Fruit fly (Drosophila melanogaster): ENCODE results near the gene Sf3b5.
A peak's percentile ranks its signal among the peaks of the same experiment; 100 is the strongest.

The Sf3b5 gene

DNA sequence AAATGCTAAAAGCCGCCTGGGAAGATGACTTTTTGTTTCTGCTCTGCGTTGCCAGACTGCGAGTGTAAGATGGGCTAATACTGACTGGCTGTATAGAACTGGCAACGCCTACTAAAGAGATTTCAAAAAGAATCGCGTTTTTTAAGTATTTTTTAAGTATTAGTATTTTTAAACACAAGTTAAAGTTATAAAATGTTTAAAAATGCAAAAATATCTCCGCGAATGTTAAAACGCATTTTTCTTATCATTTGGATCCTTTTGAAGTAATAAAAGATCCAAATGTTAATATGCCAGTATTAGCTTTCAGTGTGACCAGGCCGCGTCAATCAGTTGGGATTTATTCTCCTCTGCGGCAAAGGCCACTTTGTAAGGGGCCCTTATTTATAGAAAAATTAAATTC, 9.0 kb downstream of the Sf3b5 start, which contains the start of the genes Prosbeta3 and Iru (continued):
- no peak for TF ChIP-seq Met (GFP tag; optimal IDR thresholded peaks at IDR 0.05)
- no peak for TF ChIP-seq Ets96B (tag; optimal IDR thresholded peaks at IDR 0.05)
- no peak for TF ChIP-seq CG8319 (GFP tag; optimal IDR thresholded peaks at IDR 0.05)
- no peak for TF ChIP-seq Eip75B (GFP tag; optimal IDR thresholded peaks at IDR 0.05)
- no peak for TF ChIP-seq cyc (GFP tag; optimal IDR thresholded peaks at IDR 0.05)
- TF ChIP-seq CG10669 (GFP tag; optimal IDR thresholded peaks at IDR 0.05): no peak

DNA sequence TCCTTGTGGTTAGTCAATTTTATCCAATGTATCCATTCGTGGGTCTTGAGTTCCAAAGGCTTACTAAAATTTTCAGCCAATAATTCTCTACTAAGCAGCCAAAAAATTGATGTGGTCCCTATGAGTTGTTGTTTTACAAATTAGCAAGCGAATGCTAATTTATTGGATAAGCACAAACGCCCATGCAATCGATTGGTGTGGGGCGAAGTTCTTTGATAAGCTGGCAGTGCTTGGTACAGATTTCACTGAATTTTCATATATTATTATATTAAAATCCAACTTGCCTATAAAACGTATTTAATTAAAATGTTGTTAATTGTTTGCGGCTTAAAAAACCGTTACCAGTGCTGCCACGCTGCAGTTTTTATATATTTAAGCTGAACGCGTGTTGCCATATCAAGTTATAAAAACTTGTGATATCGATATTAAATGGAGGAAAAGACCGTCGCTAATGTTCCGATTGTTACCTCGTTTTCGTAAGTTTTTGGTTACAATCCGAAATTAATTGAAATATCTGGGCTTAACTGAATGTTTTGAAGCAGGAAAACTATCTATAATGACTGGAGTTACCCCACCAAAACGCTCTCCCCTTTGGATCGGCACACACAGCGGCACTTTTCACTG, 11.4 kb downstream of the Sf3b5 start, which contains the start of the genes CG31100 and CG11980:
Gene CG31100, minus strand, starts transcription at position 51 of the 624 bp plus-strand sequence.
Gene CG11980, plus strand, starts transcription at position 418 of the 624 bp plus-strand sequence.
- TF ChIP-seq dsx (GFP tag; optimal IDR thresholded peaks at IDR 0.05; ENCODE audit: poor library complexity, severe bottlenecking) (no peak), CG6276 (GFP tag; optimal IDR thresholded peaks at IDR 0.05) (no peak), Ets21C (GFP tag; optimal IDR thresholded peaks at IDR 0.05) (no peak), fkh (GFP tag; optimal IDR thresholded peaks at IDR 0.05) (peak; percentile 32), CG6854 (GFP tag; optimal IDR thresholded peaks at IDR 0.05) (no peak), topi (GFP tag; optimal IDR thresholded peaks at IDR 0.05) (no peak), CG11902 (GFP tag; optimal IDR thresholded peaks at IDR 0.05) (no peak), OdsH (GFP tag; optimal IDR thresholded peaks at IDR 0.05) (no peak), CG7368 (GFP tag; optimal IDR thresholded peaks at IDR 0.05) (no peak), eg (GFP tag; IDR thresholded peaks at IDR 0.05) (no peak), esn (GFP tag; optimal IDR thresholded peaks at IDR 0.05) (peak; percentile 33), CG1621 (tag; optimal IDR thresholded peaks at IDR 0.05) (no peak), net (GFP tag; optimal IDR thresholded peaks at IDR 0.05) (no peak)

DNA sequence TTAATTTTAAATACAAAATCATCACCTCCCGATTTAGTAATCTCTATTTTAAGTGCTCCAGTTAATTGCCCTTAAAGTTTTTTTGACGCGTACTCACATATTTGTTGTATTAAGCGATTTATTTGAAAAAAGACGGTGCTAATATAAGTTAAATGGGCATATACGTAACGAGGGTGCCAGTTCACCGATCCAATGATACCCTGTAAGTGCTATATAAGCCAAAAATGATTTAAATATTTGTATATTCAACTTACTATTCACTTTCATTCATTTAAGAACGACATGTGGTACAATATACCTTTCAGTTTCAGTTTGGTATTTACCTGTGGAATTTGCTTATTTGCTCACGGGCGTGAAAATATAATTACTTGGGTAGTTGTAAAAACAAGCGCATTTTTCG, 12.6 kb downstream of the Sf3b5 start:
- peak; percentile 19 for TF ChIP-seq fkh (GFP tag; optimal IDR thresholded peaks at IDR 0.05)
- TF ChIP-seq CG7368 (GFP tag; optimal IDR thresholded peaks at IDR 0.05): no peak
- no peak for TF ChIP-seq Sox14 (GFP tag; optimal IDR thresholded peaks at IDR 0.05)
- TF ChIP-seq Eip78C (GFP tag): peak; percentile 6
- TF ChIP-seq CG9139 (GFP tag; optimal IDR thresholded peaks at IDR 0.05): no peak
- TF ChIP-seq CG16779 (tag; optimal IDR thresholded peaks at IDR 0.05): no peak
- no peak for TF ChIP-seq CG4318 (GFP tag; optimal IDR thresholded peaks at IDR 0.05)
- no peak for TF ChIP-seq CG6808 (GFP tag; optimal IDR thresholded peaks at IDR 0.05)
- TF ChIP-seq CG11902 (GFP tag; optimal IDR thresholded peaks at IDR 0.05): no peak
- TF ChIP-seq CG6276 (GFP tag; optimal IDR thresholded peaks at IDR 0.05): no peak
- TF ChIP-seq topi (GFP tag; optimal IDR thresholded peaks at IDR 0.05): peak; percentile 1
- no peak for TF ChIP-seq CG6854 (GFP tag; optimal IDR thresholded peaks at IDR 0.05)
- no peak for TF ChIP-seq cyc (GFP tag; optimal IDR thresholded peaks at IDR 0.05)
- TF ChIP-seq Ets21C (GFP tag; optimal IDR thresholded peaks at IDR 0.05): no peak
- TF ChIP-seq CG10669 (GFP tag; optimal IDR thresholded peaks at IDR 0.05): no peak
- no peak for TF ChIP-seq CG31627 (GFP tag; optimal IDR thresholded peaks at IDR 0.05)

DNA sequence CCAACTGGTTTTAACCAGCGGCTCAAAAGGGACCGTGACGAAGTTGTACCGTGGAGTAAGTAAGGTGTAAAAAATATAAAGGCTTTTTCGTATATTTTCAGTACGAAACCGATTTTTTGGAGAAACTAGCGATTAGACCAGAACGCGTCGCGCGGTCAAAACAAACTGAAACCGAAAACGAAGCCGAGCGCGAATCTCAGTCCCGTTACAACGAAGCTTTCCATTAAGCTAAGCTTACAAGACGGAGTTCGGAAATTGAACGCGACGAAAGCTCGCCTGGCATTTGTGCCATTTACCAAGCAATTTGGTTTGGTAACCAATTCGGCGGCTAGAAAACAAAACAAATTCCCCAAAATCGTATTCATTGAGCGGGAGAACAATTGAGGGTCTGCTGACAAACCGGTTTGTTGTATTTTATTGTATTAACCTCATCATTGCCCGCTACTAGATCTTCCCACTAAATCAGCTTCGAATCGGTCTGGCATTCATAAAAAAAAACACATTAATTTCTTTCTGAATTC, 13.4 kb downstream of the Sf3b5 start:
- TF ChIP-seq cyc (GFP tag; optimal IDR thresholded peaks at IDR 0.05) (no peak), fkh (GFP tag; optimal IDR thresholded peaks at IDR 0.05) (no peak), Eip93F (GFP tag; optimal IDR thresholded peaks at IDR 0.05) (no peak), Eip78C (GFP tag) (no peak), spab (GFP tag; optimal IDR thresholded peaks at IDR 0.05) (no peak), Met (GFP tag; optimal IDR thresholded peaks at IDR 0.05) (no peak), Sox102F (GFP tag; optimal IDR thresholded peaks at IDR 0.05) (no peak), acj6 (GFP tag; optimal IDR thresholded peaks at IDR 0.05) (no peak), Ets21C (GFP tag; optimal IDR thresholded peaks at IDR 0.05) (no peak), CG6792 (GFP tag; optimal IDR thresholded peaks at IDR 0.05) (no peak), Lpt (GFP tag; optimal IDR thresholded peaks at IDR 0.05) (no peak), ss (GFP tag; optimal IDR thresholded peaks at IDR 0.05) (no peak), salr (GFP tag; optimal IDR thresholded peaks at IDR 0.05) (no peak), dac (GFP tag; optimal IDR thresholded peaks at IDR 0.05) (no peak), Blimp-1 (GFP tag; optimal IDR thresholded peaks at IDR 0.05) (no peak), eg (GFP tag; IDR thresholded peaks at IDR 0.05) (no peak), CG6163 (GFP tag; IDR thresholded peaks at IDR 0.05) (no peak), Sox14 (GFP tag; optimal IDR thresholded peaks at IDR 0.05) (no peak)
